Fruit fly (Drosophila melanogaster) Kc167 (cell line): Measurements from ENCODE around the gene polo.

Experiments used
- Myc ChIP-seq: fragments of >200 bp; optimal IDR thresholded peaks from 2 replicates; lab custom pipeline; 2017; ENCODE audit warnings: missing external identifiers
- Sin3A ChIP-seq: fragments of >200 bp; optimal IDR thresholded peaks from 2 replicates; lab custom pipeline; 2018; ENCODE audit warnings: missing external identifiers
- insv ChIP-seq: fragments of >200 bp; optimal IDR thresholded peaks from 3 replicates; lab custom pipeline; 2018; ENCODE audit warnings: missing external identifiers

DNA sequence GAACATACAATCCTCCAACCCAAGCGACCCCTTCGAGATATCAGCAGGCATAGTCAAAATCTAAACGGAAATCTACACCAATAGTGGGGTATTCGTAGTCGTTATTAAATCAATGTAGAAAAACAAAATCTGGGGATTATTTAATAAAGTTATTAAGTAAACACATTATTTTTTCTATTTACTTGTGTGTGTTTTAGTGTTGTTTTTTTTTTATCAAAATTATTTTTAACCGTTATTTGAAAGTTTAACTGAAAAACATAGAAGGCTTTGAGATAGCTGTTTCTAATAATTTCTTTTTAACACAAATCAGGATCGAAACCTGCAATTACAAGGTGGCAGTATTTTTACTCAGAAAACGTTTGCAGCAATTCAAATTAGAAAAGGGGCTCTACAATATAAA is at the start of gene polo:
- TF ChIP-seq Myc (lab: Kevin White, UChicago): no peak
- no peak for TF ChIP-seq Sin3A (lab: Kevin White, UChicago)
- no peak for TF ChIP-seq insv (lab: Kevin White, UChicago)
